Worm (Caenorhabditis elegans) whole organism, mixed stage, embryonic: ENCODE measurements around the gene flp-17.

ENCODE experiments used
- ces-1 ChIP-seq: fragments of 150-350 bp; optimal IDR thresholded peaks from 2 replicates; lab custom pipeline; 2014; ENCODE audit warnings: missing biosample characterization, missing genetic modification reagents, missing genetic modification characterization
- cnd-1 ChIP-seq: fragments of 200-800 bp; sonication (Bioruptor generic); optimal IDR thresholded peaks from 2 replicates; lab custom pipeline; 2018; ENCODE audit warnings: mild to moderate bottlenecking, missing genetic modification characterization, missing compliant biosample characterization
- flh-1 ChIP-seq: fragments of 200-800 bp; sonication (Bioruptor generic); optimal IDR thresholded peaks from 2 replicates; lab custom pipeline; 2018; ENCODE audit warnings: mild to moderate bottlenecking, missing genetic modification characterization, moderate library complexity, missing compliant biosample characterization
- lin-32 ChIP-seq: fragments of 200-800 bp; sonication (Bioruptor generic); optimal IDR thresholded peaks from 2 replicates; lab custom pipeline; 2018; ENCODE audit warnings: mild to moderate bottlenecking, missing genetic modification characterization, missing compliant biosample characterization
- nhr-12 ChIP-seq: fragments of 150-350 bp; optimal IDR thresholded peaks from 2 replicates; lab custom pipeline; 2014; ENCODE audit warnings: missing biosample characterization, missing genetic modification characterization
- nhr-28 ChIP-seq: fragments of 150-350 bp; optimal IDR thresholded peaks from 2 replicates; lab custom pipeline; 2014; ENCODE audit warnings: missing biosample characterization, missing genetic modification characterization
- nhr-76 ChIP-seq: sonication (generic microtip); optimal IDR thresholded peaks from 2 replicates; lab custom pipeline; 2017; ENCODE audit warnings: missing biosample characterization, missing genetic modification characterization
- snpc-4 ChIP-seq: fragments of 150-350 bp; optimal IDR thresholded peaks from 2 replicates; lab custom pipeline; 2014; ENCODE audit warnings: missing biosample characterization, missing genetic modification characterization
- tbx-8 ChIP-seq: fragments of 200-800 bp; sonication (Bioruptor generic); optimal IDR thresholded peaks from 2 replicates; lab custom pipeline; 2018; ENCODE audit warnings: mild to moderate bottlenecking, missing genetic modification characterization, moderate library complexity, missing compliant biosample characterization
- unc-120 ChIP-seq: sonication (generic microtip); optimal IDR thresholded peaks from 2 replicates; lab custom pipeline; 2017; ENCODE audit warnings: missing genetic modification characterization, missing compliant biosample characterization; ENCODE audit not compliant: poor library complexity, severe bottlenecking
- unc-62 ChIP-seq: fragments of 150-350 bp; optimal IDR thresholded peaks from 2 replicates; lab custom pipeline; 2014; ENCODE audit warnings: missing biosample characterization, missing genetic modification reagents, missing genetic modification characterization
- zip-8 ChIP-seq: fragments of 150-350 bp; optimal IDR thresholded peaks from 2 replicates; lab custom pipeline; 2014; ENCODE audit warnings: missing biosample characterization, missing genetic modification characterization

- TF ChIP-seq tbx-8 (GFP tag; lab: Kevin White, UChicago), result no peak
- no peak for TF ChIP-seq unc-120 (tag; lab: Kevin White, UChicago)
- TF ChIP-seq flh-1 (GFP tag; lab: Kevin White, UChicago), result no peak
- no peak for TF ChIP-seq cnd-1 (tag; lab: Kevin White, UChicago)
- TF ChIP-seq zip-8 (tag; lab: Kevin White, UChicago), result no peak
- TF ChIP-seq nhr-12 (tag; lab: Kevin White, UChicago), result no peak
- TF ChIP-seq unc-62 (GFP tag; lab: Kevin White, UChicago), result no peak
- no peak for TF ChIP-seq nhr-28 (tag; lab: Kevin White, UChicago)
- TF ChIP-seq lin-32 (GFP tag; lab: Kevin White, UChicago), result no peak
- TF ChIP-seq snpc-4 (tag; lab: Kevin White, UChicago), result no peak
- TF ChIP-seq nhr-76 (tag; lab: Kevin White, UChicago), result no peak
- no peak for TF ChIP-seq ces-1 (GFP tag; lab: Kevin White, UChicago)
These were observed 12.6 kb downstream of the flp-17 start for ce11 chrIV:17179071-17179470.
